Worm (Caenorhabditis elegans) whole organism, L1 larva: ENCODE data around the gene Y77E11A.23.

Experiments
- blmp-1 ChIP-seq: fragments of 150-350 bp; optimal IDR thresholded peaks from 2 replicates; lab custom pipeline; 2014; ENCODE audit warnings: missing biosample characterization, missing genetic modification characterization
- dpl-1 ChIP-seq, 3 experiments: fragments of 150-350 bp in 2 of 3; sonication (generic microtip) in 1 of 3; optimal IDR thresholded peaks; 2 replicates each; lab custom pipeline; 2014 to 2017; ENCODE audit warnings: missing biosample characterization in 3 of 3, missing genetic modification characterization in 3 of 3, missing genetic modification reagents in 3 of 3
- mef-2 ChIP-seq: fragments of 150-350 bp; optimal IDR thresholded peaks from 2 replicates; lab custom pipeline; 2014; ENCODE audit warnings: missing biosample characterization, missing genetic modification characterization

DNA sequence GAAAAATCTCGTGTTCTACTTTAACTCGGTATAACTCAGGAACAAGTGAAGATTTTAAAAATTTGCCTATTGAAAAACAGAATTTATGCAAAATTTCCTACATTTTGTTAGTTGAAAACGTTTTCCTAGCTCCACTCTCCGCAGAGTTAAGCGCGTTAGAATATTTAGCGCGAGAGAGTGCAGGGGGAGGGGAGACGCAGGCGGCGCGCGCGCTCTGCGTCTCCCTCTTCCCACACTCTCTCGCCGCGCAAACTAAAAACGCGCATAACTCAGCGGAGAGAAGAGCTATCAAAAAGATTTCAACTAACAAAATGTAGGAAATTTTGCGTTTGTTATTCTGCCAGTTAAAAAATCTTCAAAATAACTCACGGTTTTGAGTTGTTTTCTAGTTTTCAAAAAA is 42.0 kb upstream of the Y77E11A.23 start:
- no peak for TF ChIP-seq mef-2 (tag; lab: Kevin White, UChicago)
- TF ChIP-seq blmp-1: no peak
- TF ChIP-seq dpl-1 (GFP tag; optimal IDR thresholded peaks at IDR 0.05; lab: Kevin White, UChicago): no peak
